Fruit fly (Drosophila melanogaster): ENCODE results near the gene CG17321.

- TF ChIP-seq insv (optimal IDR thresholded peaks at IDR 0.05) (no peak), psq (optimal IDR thresholded peaks at IDR 0.05) (no peak), ttk (optimal IDR thresholded peaks at IDR 0.05) (no peak)
These were observed 26.6 kb upstream of the CG17321 start for dm6 chr2L:18818397-18818796.

Data from Kc167 (cell line).